Worm (Caenorhabditis elegans): Measurements from ENCODE around the gene rpa-1.

- TF ChIP-seq unc-62 (GFP tag; optimal IDR thresholded peaks at IDR 0.05), result no peak
- TF ChIP-seq ham-2 (GFP tag; optimal IDR thresholded peaks at IDR 0.05), result no peak
Measured at ce11 chrII:7697156-7697555, 32.8 kb downstream of the rpa-1 start.

All from whole organism, mixed stage, embryonic.